Fruit fly (Drosophila melanogaster) whole organism, embryonic: ENCODE measurements around the gene RpL34b.

ENCODE experiments used
- Bteb2 ChIP-seq: fragments of 200-800 bp; sonication (Bioruptor generic); optimal IDR thresholded peaks from 2 replicates; lab custom pipeline; 2016; ENCODE audit warnings: missing biosample characterization, missing genetic modification characterization
- CG10274 ChIP-seq: fragments of 200-800 bp; sonication (Bioruptor generic); optimal IDR thresholded peaks from 3 replicates; lab custom pipeline; 2017; ENCODE audit warnings: missing biosample characterization, mild to moderate bottlenecking, missing genetic modification characterization
- CG12219 ChIP-seq: fragments of 200-800 bp; sonication (Bioruptor generic); optimal IDR thresholded peaks from 3 replicates; lab custom pipeline; 2018; ENCODE audit warnings: missing biosample characterization, mild to moderate bottlenecking, missing genetic modification characterization
- CG14050 ChIP-seq: fragments of 200-800 bp; sonication (Bioruptor generic); IDR thresholded peaks from 3 replicates; pipeline ENCODE4 v1.3.6; 2022; ENCODE audit warnings: missing biosample characterization, missing genetic modification characterization
- CG14441 ChIP-seq: fragments of 200-800 bp; sonication (Bioruptor generic); IDR thresholded peaks from 2 replicates; pipeline ENCODE4 v1.3.6; 2022; ENCODE audit warnings: missing biosample characterization, missing genetic modification characterization
- CG1603 ChIP-seq: fragments of 200-800 bp; sonication (Bioruptor generic); optimal IDR thresholded peaks from 2 replicates; lab custom pipeline; 2019; ENCODE audit warnings: missing biosample characterization, mild to moderate bottlenecking, missing genetic modification characterization, moderate library complexity
- CG17186 ChIP-seq: fragments of 200-800 bp; sonication (Bioruptor generic); optimal IDR thresholded peaks from 3 replicates; lab custom pipeline; 2017; ENCODE audit warnings: missing biosample characterization, missing genetic modification reagents, missing genetic modification characterization
- CG17802 ChIP-seq: fragments of 200-800 bp; sonication (Bioruptor generic); optimal IDR thresholded peaks from 2 replicates; lab custom pipeline; 2018; ENCODE audit warnings: missing biosample characterization, mild to moderate bottlenecking, missing genetic modification characterization, moderate library complexity
- CG17829 ChIP-seq: fragments of 200-800 bp; optimal IDR thresholded peaks from 2 replicates; lab custom pipeline; 2019; ENCODE audit warnings: missing biosample characterization, mild to moderate bottlenecking, missing genetic modification characterization, moderate library complexity
- CG2129 ChIP-seq: fragments of 200-800 bp; sonication (Bioruptor generic); IDR thresholded peaks from 2 replicates; pipeline ENCODE4 v1.3.6; 2022; ENCODE audit warnings: missing biosample characterization, missing genetic modification characterization; ENCODE audit not compliant: partially characterized antibody
- CG30403 ChIP-seq: fragments of 200-800 bp; sonication (Bioruptor generic); optimal IDR thresholded peaks from 3 replicates; lab custom pipeline; 2016; ENCODE audit warnings: missing biosample characterization, missing genetic modification characterization
- CG31224 ChIP-seq: fragments of 200-800 bp; sonication (Bioruptor generic); IDR thresholded peaks from 2 replicates; pipeline ENCODE4 v1.3.6; 2022; ENCODE audit warnings: missing biosample characterization, missing genetic modification characterization
- CG3281 ChIP-seq: fragments of 200-800 bp; sonication (Bioruptor generic); optimal IDR thresholded peaks from 3 replicates; lab custom pipeline; 2017; ENCODE audit warnings: missing biosample characterization, mild to moderate bottlenecking, missing genetic modification characterization
- CG4730 ChIP-seq: fragments of 200-800 bp; sonication (Bioruptor generic); IDR thresholded peaks from 2 replicates; pipeline ENCODE4 v1.3.6; 2022; ENCODE audit warnings: missing biosample characterization, missing genetic modification characterization
- CG5245 ChIP-seq: fragments of 200-800 bp; sonication (Bioruptor generic); optimal IDR thresholded peaks from 3 replicates; lab custom pipeline; 2016; ENCODE audit warnings: missing biosample characterization, missing genetic modification characterization
- CG6254 ChIP-seq: fragments of 200-800 bp; sonication (Bioruptor generic); optimal IDR thresholded peaks from 3 replicates; lab custom pipeline; 2017; ENCODE audit warnings: mild to moderate bottlenecking, missing biosample characterization, missing genetic modification reagents, missing genetic modification characterization
- CG6689 ChIP-seq: fragments of 200-800 bp; sonication (Bioruptor generic); IDR thresholded peaks from 2 replicates; pipeline ENCODE4 v1.3.6; 2022; ENCODE audit warnings: missing biosample characterization, missing genetic modification characterization
- CG8359 ChIP-seq: fragments of 200-800 bp; sonication (Bioruptor generic); optimal IDR thresholded peaks from 2 replicates; lab custom pipeline; 2017; ENCODE audit warnings: missing biosample characterization, mild to moderate bottlenecking, missing genetic modification characterization, borderline replicate concordance
- D19A ChIP-seq: fragments of 200-800 bp; optimal IDR thresholded peaks from 3 replicates; lab custom pipeline; 2019; ENCODE audit warnings: missing biosample characterization, mild to moderate bottlenecking, missing genetic modification characterization, moderate library complexity
- Fer1 ChIP-seq: fragments of 200-800 bp; sonication (Bioruptor generic); optimal IDR thresholded peaks from 2 replicates; lab custom pipeline; 2017; ENCODE audit warnings: missing biosample characterization, mild to moderate bottlenecking, missing genetic modification characterization
- Hsf ChIP-seq: fragments of 200-800 bp; sonication (Bioruptor generic); optimal IDR thresholded peaks from 3 replicates; lab custom pipeline; 2016; ENCODE audit warnings: missing biosample characterization, missing genetic modification characterization
- Kr ChIP-seq: fragments of 200-800 bp; sonication (Bioruptor generic); optimal IDR thresholded peaks from 2 replicates; lab custom pipeline; 2017; ENCODE audit warnings: missing biosample characterization, mild to moderate bottlenecking, missing genetic modification characterization
- Myb ChIP-seq: fragments of 200-800 bp; sonication (Bioruptor generic); optimal IDR thresholded peaks from 2 replicates; lab custom pipeline; 2016; ENCODE audit warnings: missing biosample characterization, missing genetic modification characterization
- Nf-YA ChIP-seq: fragments of 200-800 bp; sonication (Bioruptor generic); IDR thresholded peaks from 2 replicates; pipeline ENCODE4 v1.3.6; 2022; ENCODE audit warnings: missing biosample characterization, missing genetic modification characterization
- Nf-YC ChIP-seq: fragments of 200-800 bp; optimal IDR thresholded peaks from 3 replicates; lab custom pipeline; 2019; ENCODE audit warnings: missing biosample characterization, mild to moderate bottlenecking, missing genetic modification characterization, moderate library complexity
- Ptx1 ChIP-seq: fragments of 200-800 bp; sonication (Bioruptor generic); IDR thresholded peaks from 2 replicates; pipeline ENCODE4 v1.3.6; 2022; ENCODE audit warnings: missing biosample characterization, missing genetic modification characterization
- Ravus ChIP-seq: fragments of 200-800 bp; sonication (Bioruptor generic); IDR thresholded peaks from 2 replicates; pipeline ENCODE4 v1.3.6; 2022; ENCODE audit warnings: missing biosample characterization, missing genetic modification characterization
- ab ChIP-seq: fragments of 200-800 bp; sonication (Bioruptor generic); optimal IDR thresholded peaks from 2 replicates; lab custom pipeline; 2016; ENCODE audit warnings: missing biosample characterization, missing genetic modification characterization
- abd-A ChIP-seq: fragments of 200-800 bp; sonication (Bioruptor generic); optimal IDR thresholded peaks from 3 replicates; lab custom pipeline; 2019; ENCODE audit warnings: missing biosample characterization, mild to moderate bottlenecking, missing genetic modification characterization, moderate library complexity
- bcd ChIP-seq: fragments of 200-800 bp; sonication (Bioruptor generic); optimal IDR thresholded peaks from 2 replicates; lab custom pipeline; 2017; ENCODE audit warnings: missing biosample characterization, mild to moderate bottlenecking, missing genetic modification characterization
- chinmo ChIP-seq: fragments of 200-800 bp; sonication (Bioruptor generic); IDR thresholded peaks from 4 replicates; pipeline ENCODE4 v1.3.6; 2022; ENCODE audit warnings: missing biosample characterization, missing genetic modification characterization; ENCODE audit not compliant: partially characterized antibody
- en ChIP-seq: fragments of 200-800 bp; sonication (Bioruptor generic); optimal IDR thresholded peaks from 2 replicates; lab custom pipeline; 2016; ENCODE audit warnings: missing biosample characterization, missing genetic modification characterization
- esg ChIP-seq: fragments of 200-800 bp; sonication (Bioruptor generic); conservative IDR thresholded peaks from 2 replicates; pipeline ENCODE4 v1.3.6; 2022; ENCODE audit warnings: missing biosample characterization, missing genetic modification characterization
- gem ChIP-seq: fragments of 200-800 bp; sonication (Bioruptor generic); optimal IDR thresholded peaks from 2 replicates; lab custom pipeline; 2019; ENCODE audit warnings: missing biosample characterization, mild to moderate bottlenecking, missing genetic modification characterization, moderate library complexity
- grau ChIP-seq: fragments of 200-800 bp; optimal IDR thresholded peaks from 3 replicates; lab custom pipeline; 2019; ENCODE audit warnings: missing biosample characterization, mild to moderate bottlenecking, missing genetic modification characterization, moderate library complexity
- ind ChIP-seq: fragments of 200-800 bp; sonication (Bioruptor generic); optimal IDR thresholded peaks from 3 replicates; lab custom pipeline; 2016; ENCODE audit warnings: missing biosample characterization, missing genetic modification characterization
- klu ChIP-seq: fragments of 200-800 bp; sonication (Bioruptor generic); IDR thresholded peaks from 2 replicates; pipeline ENCODE4 v1.3.6; 2022; ENCODE audit warnings: missing biosample characterization, missing genetic modification characterization
- lmd ChIP-seq: fragments of 200-800 bp; sonication (Bioruptor generic); IDR thresholded peaks from 2 replicates; pipeline ENCODE4 v1.3.6; 2022; ENCODE audit warnings: missing biosample characterization, missing genetic modification characterization
- mam ChIP-seq: fragments of 200-800 bp; sonication (Bioruptor generic); optimal IDR thresholded peaks from 3 replicates; lab custom pipeline; 2016; ENCODE audit warnings: missing biosample characterization, missing genetic modification characterization
- mirr ChIP-seq: fragments of 200-800 bp; sonication (Bioruptor generic); optimal IDR thresholded peaks from 3 replicates; lab custom pipeline; 2018; ENCODE audit warnings: missing biosample characterization, mild to moderate bottlenecking, missing genetic modification characterization
- odd ChIP-seq: fragments of 200-800 bp; sonication (Bioruptor generic); optimal IDR thresholded peaks from 2 replicates; lab custom pipeline; 2017; ENCODE audit warnings: missing biosample characterization, mild to moderate bottlenecking, missing genetic modification characterization
- org-1 ChIP-seq: fragments of 200-800 bp; sonication (Bioruptor generic); optimal IDR thresholded peaks from 2 replicates; lab custom pipeline; 2017; ENCODE audit warnings: missing biosample characterization, missing genetic modification characterization
- pzg ChIP-seq: fragments of 200-800 bp; sonication (Bioruptor generic); optimal IDR thresholded peaks from 3 replicates; lab custom pipeline; 2018; ENCODE audit warnings: missing biosample characterization, mild to moderate bottlenecking, missing genetic modification characterization, moderate library complexity
- sqz ChIP-seq: fragments of 200-800 bp; sonication (Bioruptor generic); optimal IDR thresholded peaks from 3 replicates; lab custom pipeline; 2018; ENCODE audit warnings: missing biosample characterization, mild to moderate bottlenecking, missing genetic modification characterization
- sug ChIP-seq: fragments of 200-800 bp; optimal IDR thresholded peaks from 2 replicates; lab custom pipeline; 2019; ENCODE audit warnings: missing biosample characterization, mild to moderate bottlenecking, missing genetic modification characterization, moderate library complexity
- unpg ChIP-seq: fragments of 200-800 bp; sonication (Bioruptor generic); optimal IDR thresholded peaks from 3 replicates; lab custom pipeline; 2018; ENCODE audit warnings: missing biosample characterization, mild to moderate bottlenecking, missing genetic modification characterization, moderate library complexity
- zfh1 ChIP-seq: fragments of 200-800 bp; sonication (Bioruptor generic); IDR thresholded peaks from 3 replicates; pipeline ENCODE4 v1.3.6; 2022; ENCODE audit warnings: missing biosample characterization, missing genetic modification characterization
- zfh2 ChIP-seq: fragments of 200-800 bp; sonication (Bioruptor generic); optimal IDR thresholded peaks from 2 replicates; lab custom pipeline; 2016; ENCODE audit warnings: missing biosample characterization, missing genetic modification characterization

RpL34b gene

DNA sequence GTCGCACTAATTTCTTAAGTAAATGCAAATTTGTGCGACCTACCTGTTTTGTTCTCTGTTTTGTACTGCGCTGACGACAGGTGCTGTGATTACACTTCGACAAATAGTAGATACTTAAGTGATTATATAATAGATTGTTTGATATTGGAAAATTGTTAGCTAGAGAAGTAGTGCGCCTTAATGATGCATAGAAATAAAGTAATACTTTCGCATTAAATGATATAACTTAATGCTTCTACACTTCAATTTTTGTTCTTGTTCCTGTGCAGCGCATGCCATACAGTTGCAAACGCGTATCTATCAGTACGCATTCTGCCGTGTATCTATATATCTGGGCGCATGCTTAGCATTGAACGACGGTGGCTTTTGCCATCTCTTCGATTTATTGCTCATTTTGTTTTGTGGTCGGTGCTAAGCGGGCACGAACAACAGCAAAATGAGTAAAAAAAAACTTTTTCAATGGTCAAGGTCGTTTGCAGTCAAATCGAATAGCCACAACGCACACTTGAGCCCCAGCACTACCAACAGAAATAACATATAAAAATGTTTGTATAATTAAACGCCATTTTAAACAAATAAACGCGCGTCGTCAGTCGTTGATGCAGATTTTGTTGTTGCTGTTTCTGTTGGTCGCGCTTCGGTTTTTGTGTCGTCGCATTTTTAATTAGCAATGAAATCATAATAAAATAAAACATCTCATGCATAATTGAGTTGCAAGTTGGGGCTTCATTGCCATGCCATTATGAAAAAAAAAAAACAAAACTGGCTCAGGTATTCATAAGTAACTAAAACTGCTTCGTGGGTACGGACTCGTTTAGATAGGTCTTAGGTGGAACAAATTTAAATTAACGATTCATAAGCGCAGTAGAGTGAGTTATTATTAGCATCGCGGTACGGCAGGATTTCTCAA is 29.6 kb upstream of the RpL34b start (continued):
- TF ChIP-seq CG5245 (GFP tag; lab: Kevin White, UChicago) (no peak), Hsf (peak; percentile 25), unpg (GFP tag; lab: Kevin White, UChicago) (peak; percentile 51), CG17186 (no peak), zfh2 (GFP tag; lab: Kevin White, UChicago) (peak; percentile 4), gem (tag; lab: Kevin White, UChicago) (peak; percentile 57), CG6254 (GFP tag; lab: Kevin White, UChicago) (no peak), Nf-YA (no peak), abd-A (tag; lab: Kevin White, UChicago) (peak; percentile 86), CG17829 (peak; percentile 30), sug (tag; lab: Kevin White, UChicago) (peak; percentile 33), CG31224 (0 out of 2 replicates have a peak, but pooled peaks have one; percentile 12), CG14050 (GFP tag; lab: Robert Waterston, UW) (no peak; the same call in 2 of the 3 replicates), CG4730 (no peak), odd (GFP tag; lab: Kevin White, UChicago) (peak; percentile 5), zfh1 (GFP tag; lab: Robert Waterston, UW) (no peak), CG3281 (GFP tag; lab: Kevin White, UChicago) (peak; percentile 69), Nf-YC (tag; lab: Kevin White, UChicago) (peak; percentile 41), mam (GFP tag; lab: Kevin White, UChicago) (peak; percentile 35), Bteb2 (peak; percentile 21), CG30403 (GFP tag; lab: Kevin White, UChicago) (peak; percentile 36), esg (GFP tag; lab: Robert Waterston, UW) (peak; percentile 45; the same call in 1 of the 2 replicates), CG1603 (peak; percentile 24), Kr (GFP tag; lab: Kevin White, UChicago) (no peak), Fer1 (GFP tag; lab: Kevin White, UChicago) (peak; percentile 60), pzg (GFP tag; lab: Kevin White, UChicago) (no peak), Ptx1 (GFP tag; lab: Robert Waterston, UW) (peak; percentile 38; the same call in 1 of the 2 replicates), Myb (GFP tag; lab: Kevin White, UChicago) (peak; percentile 9), bcd (GFP tag; lab: Kevin White, UChicago) (peak; percentile 39), ind (GFP tag; lab: Kevin White, UChicago) (peak; percentile 1), CG17802 (tag; lab: Kevin White, UChicago) (no peak), CG8359 (GFP tag; lab: Kevin White, UChicago) (peak; percentile 7), ab (no peak), CG2129 (GFP tag; lab: Robert Waterston, UW) (no peak), Ravus (GFP tag; lab: Robert Waterston, UW) (no peak; the same call in 1 of the 2 replicates), CG6689 (0 out of 2 replicates have a peak, but pooled peaks have one; percentile 31), mirr (GFP tag; lab: Kevin White, UChicago) (no peak), grau (tag; lab: Kevin White, UChicago) (peak; percentile 60), klu (GFP tag; lab: Robert Waterston, UW) (0 out of 2 replicates have a peak, but pooled peaks have one; percentile 43), CG12219 (GFP tag; lab: Kevin White, UChicago) (peak; percentile 27), CG14441 (GFP tag; lab: Robert Waterston, UW) (peak; percentile 42; the same call in 1 of the 2 replicates), D19A (tag; lab: Kevin White, UChicago) (no peak), chinmo (GFP tag; lab: Robert Waterston, UW) (peak; percentile 97), en (GFP tag; lab: Kevin White, UChicago) (no peak), lmd (peak; percentile 47; the same call in 1 of the 2 replicates), org-1 (GFP tag; lab: Kevin White, UChicago) (peak; percentile 4), sqz (GFP tag; lab: Kevin White, UChicago) (peak; percentile 43), CG10274 (GFP tag; lab: Kevin White, UChicago) (peak; percentile 4)
